Worm (Caenorhabditis elegans) whole organism, L4 larva: ENCODE measurements around the gene K09C6.3.

Experiments
- ama-1 ChIP-seq: fragments of 150-350 bp; optimal IDR thresholded peaks from 2 replicates; lab custom pipeline; 2014; ENCODE audit warnings: inconsistent platforms, mixed read lengths
- dmd-6 ChIP-seq: fragments of 200-800 bp; sonication (Bioruptor generic); IDR thresholded peaks from 2 replicates; pipeline ENCODE4 v1.3.6; 2022; ENCODE audit warnings: missing genetic modification reagents, missing genetic modification characterization, missing compliant biosample characterization
- dpl-1 ChIP-seq: fragments of 150-350 bp; optimal IDR thresholded peaks from 2 replicates; lab custom pipeline; 2014; ENCODE audit warnings: missing biosample characterization, missing genetic modification reagents, missing genetic modification characterization
- lin-13 ChIP-seq: fragments of 150-350 bp; optimal IDR thresholded peaks from 2 replicates; lab custom pipeline; 2014; ENCODE audit warnings: missing biosample characterization, missing genetic modification reagents, missing genetic modification characterization
- mes-2 ChIP-seq: sonication (generic microtip); optimal IDR thresholded peaks from 2 replicates; lab custom pipeline; 2016; ENCODE audit warnings: missing genotype, mild to moderate bottlenecking, missing genetic modification characterization, missing compliant biosample characterization; ENCODE audit not compliant: poor library complexity, severe bottlenecking

ce11 chrV:854966-855365 is 2.7 kb downstream of the K09C6.3 start, which contains the start of gene K09C6.9:
- no peak for TF ChIP-seq lin-13 (GFP tag; lab: Kevin White, UChicago)
- no peak for TF ChIP-seq mes-2 (tag; lab: Kevin White, UChicago)
- no peak for TF ChIP-seq ama-1 (lab: Kevin White, UChicago)
- TF ChIP-seq dpl-1 (GFP tag; lab: Kevin White, UChicago), result no peak
- TF ChIP-seq dmd-6 (GFP tag; lab: Robert Waterston, UW), result no peak
